Fruit fly (Drosophila melanogaster): Measurements from ENCODE around the gene CG14315.

DNA sequence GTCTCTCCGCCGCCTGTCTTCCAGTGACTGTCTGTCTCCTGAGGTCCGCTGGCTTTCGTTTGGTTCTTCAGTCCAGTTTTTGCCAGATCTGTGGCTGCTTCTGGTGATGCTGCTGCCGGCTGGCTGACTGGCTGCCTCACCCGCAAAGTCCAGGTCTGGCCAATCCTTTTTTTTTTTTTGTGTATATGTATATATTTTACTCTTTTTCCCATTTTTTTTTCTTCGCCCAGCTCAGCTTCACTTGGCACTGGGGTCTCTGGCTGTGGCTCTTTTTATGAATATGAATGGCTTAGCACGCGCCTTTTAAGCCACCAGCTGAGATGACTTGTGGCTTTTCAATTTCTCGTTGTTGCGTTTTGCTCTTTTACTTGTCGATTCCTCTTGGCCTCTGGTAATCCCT lies 11.9 kb upstream of the CG14315 start:
- no peak for TF ChIP-seq sage (GFP tag; optimal IDR thresholded peaks at IDR 0.05)
- no peak for TF ChIP-seq OdsH (GFP tag; optimal IDR thresholded peaks at IDR 0.05)
- no peak for TF ChIP-seq Vsx2 (GFP tag; optimal IDR thresholded peaks at IDR 0.05; ENCODE audit: partially characterized antibody)
- TF ChIP-seq N (GFP tag; optimal IDR thresholded peaks at IDR 0.05), result no peak
- no peak for TF ChIP-seq Dif (GFP tag; optimal IDR thresholded peaks at IDR 0.05; ENCODE audit: partially characterized antibody)
- no peak for TF ChIP-seq Abd-B (GFP tag; optimal IDR thresholded peaks at IDR 0.05)

Data from whole organism, wandering third instar larva.